Fruit fly (Drosophila melanogaster) whole organism, embryonic: ENCODE data around the gene fne.

ENCODE experiments used
- CG10267 ChIP-seq: fragments of 200-800 bp; sonication (Bioruptor generic); optimal IDR thresholded peaks from 2 replicates; lab custom pipeline; 2018; ENCODE audit warnings: missing biosample characterization, mild to moderate bottlenecking, missing genetic modification characterization, moderate library complexity
- CG11504 ChIP-seq: fragments of 200-800 bp; sonication (Bioruptor generic); optimal IDR thresholded peaks from 3 replicates; lab custom pipeline; 2019; ENCODE audit warnings: missing biosample characterization, mild to moderate bottlenecking, missing genetic modification characterization, moderate library complexity
- CG14710 ChIP-seq: fragments of 200-800 bp; sonication (Bioruptor generic); optimal IDR thresholded peaks from 3 replicates; lab custom pipeline; 2019; ENCODE audit warnings: missing biosample characterization, mild to moderate bottlenecking, missing genetic modification characterization, moderate library complexity
- CG17186 ChIP-seq: fragments of 200-800 bp; sonication (Bioruptor generic); optimal IDR thresholded peaks from 3 replicates; lab custom pipeline; 2017; ENCODE audit warnings: missing biosample characterization, missing genetic modification reagents, missing genetic modification characterization
- CG17361 ChIP-seq: fragments of 200-800 bp; sonication (Bioruptor generic); IDR thresholded peaks from 3 replicates; pipeline ENCODE4 v1.3.6; 2022; ENCODE audit warnings: missing biosample characterization, missing genetic modification characterization
- CG17568 ChIP-seq: fragments of 200-800 bp; sonication (Bioruptor generic); optimal IDR thresholded peaks from 2 replicates; lab custom pipeline; 2018; ENCODE audit warnings: missing biosample characterization, mild to moderate bottlenecking, missing genetic modification characterization, moderate library complexity
- CG17829 ChIP-seq: fragments of 200-800 bp; optimal IDR thresholded peaks from 2 replicates; lab custom pipeline; 2019; ENCODE audit warnings: missing biosample characterization, mild to moderate bottlenecking, missing genetic modification characterization, moderate library complexity
- CG18262 ChIP-seq: fragments of 200-800 bp; optimal IDR thresholded peaks from 3 replicates; lab custom pipeline; 2019; ENCODE audit warnings: missing biosample characterization, mild to moderate bottlenecking, missing genetic modification characterization, moderate library complexity
- CG18476 ChIP-seq: fragments of 200-800 bp; sonication (Bioruptor generic); optimal IDR thresholded peaks from 2 replicates; lab custom pipeline; 2016; ENCODE audit warnings: missing biosample characterization, mild to moderate bottlenecking, missing genetic modification characterization
- CG18599 ChIP-seq: fragments of 200-800 bp; sonication (Bioruptor generic); optimal IDR thresholded peaks from 3 replicates; lab custom pipeline; 2017; ENCODE audit warnings: missing biosample characterization, missing genetic modification characterization, mild to moderate bottlenecking, moderate library complexity, missing genetic modification reagents
- CG18619 ChIP-seq: fragments of 200-800 bp; sonication (Bioruptor generic); optimal IDR thresholded peaks from 3 replicates; lab custom pipeline; 2017; ENCODE audit warnings: missing biosample characterization, mild to moderate bottlenecking, missing genetic modification characterization
- CG2120 ChIP-seq: fragments of 200-800 bp; sonication (Bioruptor generic); optimal IDR thresholded peaks from 3 replicates; lab custom pipeline; 2016; ENCODE audit warnings: missing biosample characterization, missing genetic modification characterization
- CG4424 ChIP-seq: fragments of 200-800 bp; sonication (Bioruptor generic); optimal IDR thresholded peaks from 3 replicates; lab custom pipeline; 2016; ENCODE audit warnings: missing biosample characterization, missing genetic modification characterization
- CG6175 ChIP-seq: fragments of 200-800 bp; sonication (Bioruptor generic); IDR thresholded peaks from 3 replicates; pipeline ENCODE4 v1.3.6; 2022; ENCODE audit warnings: missing biosample characterization, missing genetic modification characterization
- CG6689 ChIP-seq: fragments of 200-800 bp; sonication (Bioruptor generic); IDR thresholded peaks from 2 replicates; pipeline ENCODE4 v1.3.6; 2022; ENCODE audit warnings: missing biosample characterization, missing genetic modification characterization
- CG6813 ChIP-seq: fragments of 200-800 bp; sonication (Bioruptor generic); optimal IDR thresholded peaks from 2 replicates; lab custom pipeline; 2017; ENCODE audit warnings: missing biosample characterization, missing genetic modification characterization, mild to moderate bottlenecking, moderate library complexity, missing genetic modification reagents
- CG7839 ChIP-seq: fragments of 200-800 bp; sonication (Bioruptor generic); optimal IDR thresholded peaks from 3 replicates; lab custom pipeline; 2018; ENCODE audit warnings: missing biosample characterization, mild to moderate bottlenecking, missing genetic modification characterization, moderate library complexity
- CG8388 ChIP-seq: fragments of 200-800 bp; sonication (Bioruptor generic); optimal IDR thresholded peaks from 2 replicates; lab custom pipeline; 2019; ENCODE audit warnings: missing biosample characterization, mild to moderate bottlenecking, missing genetic modification characterization, moderate library complexity
- Chrac-16 ChIP-seq: fragments of 200-800 bp; sonication (Bioruptor generic); optimal IDR thresholded peaks from 3 replicates; lab custom pipeline; 2016; ENCODE audit warnings: missing biosample characterization, missing genetic modification characterization
- D19A ChIP-seq: fragments of 200-800 bp; optimal IDR thresholded peaks from 3 replicates; lab custom pipeline; 2019; ENCODE audit warnings: missing biosample characterization, mild to moderate bottlenecking, missing genetic modification characterization, moderate library complexity
- GATAe ChIP-seq: fragments of 200-800 bp; sonication (Bioruptor generic); conservative IDR thresholded peaks from 2 replicates; pipeline ENCODE4 v1.3.6; 2022; ENCODE audit warnings: missing biosample characterization, missing genetic modification characterization
- HHEX ChIP-seq: fragments of 200-800 bp; sonication (Bioruptor generic); optimal IDR thresholded peaks from 3 replicates; lab custom pipeline; 2017; ENCODE audit warnings: missing biosample characterization, mild to moderate bottlenecking, missing genetic modification characterization, missing genetic modification reagents
- Lhr ChIP-seq: fragments of 200-800 bp; sonication (Bioruptor generic); optimal IDR thresholded peaks from 3 replicates; lab custom pipeline; 2017; ENCODE audit warnings: mild to moderate bottlenecking, missing biosample characterization, missing genetic modification reagents, missing genetic modification characterization
- Lpt ChIP-seq: fragments of >200 bp; optimal IDR thresholded peaks from 2 replicates; lab custom pipeline; 2018; ENCODE audit warnings: missing biosample characterization, missing genetic modification characterization
- Med ChIP-seq: fragments of 200-800 bp; sonication (Bioruptor generic); peaks from one replicate; lab custom pipeline; 2016; ENCODE audit warnings: missing biosample characterization, missing genetic modification characterization, mild to moderate bottlenecking, inconsistent platforms, moderate library complexity
- Oli ChIP-seq: fragments of 200-800 bp; sonication (Bioruptor generic); optimal IDR thresholded peaks from 2 replicates; lab custom pipeline; 2018; ENCODE audit warnings: missing biosample characterization, mild to moderate bottlenecking, missing genetic modification characterization, moderate library complexity
- PHDP ChIP-seq: fragments of 200-800 bp; sonication (Bioruptor generic); optimal IDR thresholded peaks from 3 replicates; lab custom pipeline; 2018; ENCODE audit warnings: missing biosample characterization, mild to moderate bottlenecking, missing genetic modification characterization, moderate library complexity
- Sox100B ChIP-seq: fragments of 200-800 bp; sonication (Bioruptor generic); optimal IDR thresholded peaks from 3 replicates; lab custom pipeline; 2018; ENCODE audit warnings: missing biosample characterization, mild to moderate bottlenecking, missing genetic modification characterization
- Sox102F ChIP-seq: fragments of 200-800 bp; sonication (Bioruptor generic); optimal IDR thresholded peaks from 2 replicates; lab custom pipeline; 2018; ENCODE audit warnings: missing biosample characterization, mild to moderate bottlenecking, missing genetic modification characterization, moderate library complexity
- Usf ChIP-seq: fragments of 200-800 bp; sonication (Bioruptor generic); optimal IDR thresholded peaks from 2 replicates; lab custom pipeline; 2017; ENCODE audit warnings: missing genotype, missing biosample characterization, missing genetic modification characterization
- Xrp1 ChIP-seq: fragments of 200-800 bp; sonication (Bioruptor generic); IDR thresholded peaks from 2 replicates; pipeline ENCODE4 v1.3.6; 2022; ENCODE audit warnings: missing biosample characterization, missing genetic modification characterization
- az2 ChIP-seq: fragments of 200-800 bp; sonication (Bioruptor generic); optimal IDR thresholded peaks from 3 replicates; lab custom pipeline; 2016; ENCODE audit warnings: missing biosample characterization, missing genetic modification characterization
- bcd ChIP-seq: fragments of 200-800 bp; sonication (Bioruptor generic); optimal IDR thresholded peaks from 2 replicates; lab custom pipeline; 2017; ENCODE audit warnings: missing biosample characterization, mild to moderate bottlenecking, missing genetic modification characterization
- chif ChIP-seq, 2 experiments: fragments of 200-800 bp; sonication (Bioruptor generic); optimal IDR thresholded peaks; 3 replicates each; lab custom pipeline; 2016; ENCODE audit warnings: missing biosample characterization in 2 of 2, missing genetic modification characterization in 2 of 2
- dati ChIP-seq: fragments of 200-800 bp; sonication (Bioruptor generic); IDR thresholded peaks from 2 replicates; pipeline ENCODE4 v1.3.6; 2022; ENCODE audit warnings: missing biosample characterization, missing genetic modification characterization
- dmrt11E ChIP-seq: fragments of 200-800 bp; sonication (Bioruptor generic); optimal IDR thresholded peaks from 3 replicates; lab custom pipeline; 2018; ENCODE audit warnings: missing biosample characterization, mild to moderate bottlenecking, missing genetic modification characterization, moderate library complexity
- dmrt99B ChIP-seq: fragments of 200-800 bp; sonication (Bioruptor generic); optimal IDR thresholded peaks from 2 replicates; lab custom pipeline; 2018; ENCODE audit warnings: missing biosample characterization, mild to moderate bottlenecking, missing genetic modification characterization, moderate library complexity
- fu2 ChIP-seq: fragments of 200-800 bp; sonication (Bioruptor generic); optimal IDR thresholded peaks from 2 replicates; lab custom pipeline; 2016; ENCODE audit warnings: missing biosample characterization, missing genetic modification characterization
- gcm ChIP-seq: fragments of 200-800 bp; sonication (Bioruptor generic); optimal IDR thresholded peaks from 2 replicates; lab custom pipeline; 2019; ENCODE audit warnings: missing biosample characterization, mild to moderate bottlenecking, missing genetic modification characterization, moderate library complexity
- grau ChIP-seq: fragments of 200-800 bp; optimal IDR thresholded peaks from 3 replicates; lab custom pipeline; 2019; ENCODE audit warnings: missing biosample characterization, mild to moderate bottlenecking, missing genetic modification characterization, moderate library complexity
- ham ChIP-seq: fragments of 200-800 bp; sonication (Bioruptor generic); IDR thresholded peaks from 2 replicates; pipeline ENCODE4 v1.3.6; 2022; ENCODE audit warnings: missing biosample characterization, missing genetic modification characterization
- ind ChIP-seq: fragments of 200-800 bp; sonication (Bioruptor generic); optimal IDR thresholded peaks from 3 replicates; lab custom pipeline; 2016; ENCODE audit warnings: missing biosample characterization, missing genetic modification characterization
- nerfin-2 ChIP-seq: fragments of 200-800 bp; sonication (Bioruptor generic); IDR thresholded peaks from 2 replicates; pipeline ENCODE4 v1.3.6; 2022; ENCODE audit warnings: missing biosample characterization, missing genetic modification characterization; ENCODE audit not compliant: partially characterized antibody
- org-1 ChIP-seq: fragments of 200-800 bp; sonication (Bioruptor generic); optimal IDR thresholded peaks from 2 replicates; lab custom pipeline; 2017; ENCODE audit warnings: missing biosample characterization, missing genetic modification characterization
- ranshi ChIP-seq: fragments of 200-800 bp; sonication (Bioruptor generic); IDR thresholded peaks from 2 replicates; pipeline ENCODE4 v1.3.6; 2022; ENCODE audit warnings: missing biosample characterization, missing genetic modification characterization
- row ChIP-seq: fragments of 200-800 bp; sonication (Bioruptor generic); IDR thresholded peaks from 3 replicates; pipeline ENCODE4 v1.3.6; 2022; ENCODE audit warnings: missing biosample characterization, missing genetic modification characterization
- sens ChIP-seq: fragments of 200-800 bp; sonication (Bioruptor generic); peaks from one replicate; lab custom pipeline; 2016; ENCODE audit warnings: missing biosample characterization, missing genetic modification characterization
- sens-2 ChIP-seq: fragments of 200-800 bp; sonication (Bioruptor generic); IDR thresholded peaks from 2 replicates; pipeline ENCODE4 v1.3.6; 2022; ENCODE audit warnings: missing biosample characterization, missing genetic modification characterization
- unpg ChIP-seq: fragments of 200-800 bp; sonication (Bioruptor generic); optimal IDR thresholded peaks from 3 replicates; lab custom pipeline; 2018; ENCODE audit warnings: missing biosample characterization, mild to moderate bottlenecking, missing genetic modification characterization, moderate library complexity

Gene fne

DNA sequence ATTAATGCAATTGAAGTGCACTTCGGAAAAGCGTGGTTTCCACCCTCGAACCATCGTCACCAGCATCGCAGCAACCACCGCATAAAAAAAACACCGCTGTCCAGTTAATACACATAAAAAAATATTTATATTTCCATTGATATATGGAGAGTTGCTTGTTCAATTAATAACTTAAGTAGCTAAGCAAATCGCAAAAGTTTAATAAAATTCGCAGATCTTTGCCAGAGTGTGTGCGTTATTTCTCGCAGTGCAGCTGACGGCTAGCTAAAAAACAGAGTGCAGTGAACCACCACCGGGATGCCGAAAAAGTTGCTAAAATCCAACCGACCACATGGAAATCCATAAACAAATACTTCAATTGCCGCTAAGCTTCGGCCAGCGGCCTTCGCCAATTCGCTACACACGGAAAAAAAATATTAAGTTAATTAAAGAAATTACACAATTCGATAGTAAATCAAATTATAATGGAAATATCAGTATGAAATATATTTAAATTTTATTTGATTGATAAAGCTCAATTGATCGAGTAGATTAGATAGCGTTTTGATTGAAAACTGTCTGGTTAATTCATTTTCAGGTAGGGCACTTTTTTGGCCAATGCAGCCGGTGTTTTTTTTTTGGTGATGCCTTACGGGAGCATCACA is 6.1 kb downstream of the fne start (continued):
- 0 out of 2 replicates have a peak, but pooled peaks have one; percentile 33 for TF ChIP-seq sens-2 (GFP tag; lab: Robert Waterston, UW)
- TF ChIP-seq unpg (GFP tag; lab: Kevin White, UChicago): peak; percentile 33
- peak; percentile 39; the same call in 1 of the 2 replicates for TF ChIP-seq ranshi (GFP tag; lab: Robert Waterston, UW)
- peak; percentile 48 for TF ChIP-seq row (GFP tag; lab: Robert Waterston, UW)
- TF ChIP-seq CG4424 (GFP tag; lab: Kevin White, UChicago): peak; percentile 11
- TF ChIP-seq CG17186 (GFP tag; lab: Kevin White, UChicago): no peak
- peak; percentile 25 for TF ChIP-seq Chrac-16 (GFP tag; lab: Kevin White, UChicago)
- TF ChIP-seq Oli (tag; lab: Kevin White, UChicago): peak; percentile 33
- no peak for TF ChIP-seq ham (GFP tag; lab: Robert Waterston, UW)
- TF ChIP-seq fu2 (GFP tag; lab: Kevin White, UChicago): no peak
- TF ChIP-seq dmrt99B (tag; lab: Kevin White, UChicago): peak; percentile 60
- peak; percentile 23 for TF ChIP-seq az2 (GFP tag; lab: Kevin White, UChicago)
- TF ChIP-seq CG17829 (tag; lab: Kevin White, UChicago): peak; percentile 32
- TF ChIP-seq CG17361 (GFP tag; lab: Robert Waterston, UW): peak; percentile 68; the same call in 2 of the 3 replicates
- TF ChIP-seq CG18599: peak; percentile 8
- peak; percentile 60 for TF ChIP-seq Xrp1 (GFP tag; lab: Robert Waterston, UW)
- TF ChIP-seq dmrt11E (tag; lab: Kevin White, UChicago): peak; percentile 45
- TF ChIP-seq CG17568 (GFP tag; lab: Kevin White, UChicago): no peak
- no peak for TF ChIP-seq Lpt
- peak; percentile 5 for TF ChIP-seq Lhr
- peak; percentile 31 for TF ChIP-seq grau (tag; lab: Kevin White, UChicago)
- TF ChIP-seq Sox102F (GFP tag; lab: Kevin White, UChicago): peak; percentile 35
- peak; percentile 30 for TF ChIP-seq CG8388
- TF ChIP-seq CG6813 (GFP tag; lab: Kevin White, UChicago): peak; percentile 30
- no peak for TF ChIP-seq gcm
- no peak for TF ChIP-seq nerfin-2 (GFP tag; lab: Robert Waterston, UW)
- TF ChIP-seq HHEX (GFP tag; lab: Kevin White, UChicago): no peak
- peak; percentile 19 for TF ChIP-seq org-1 (GFP tag; lab: Kevin White, UChicago)
- peak; percentile 80 for TF ChIP-seq sens
- peak in 1 of 2 experiments; percentile 21 for TF ChIP-seq chif (GFP tag; optimal IDR thresholded peaks at IDR 0.05; lab: Kevin White, UChicago)
- TF ChIP-seq CG6175: no peak
- peak; percentile 31; the same call in 1 of the 2 replicates for TF ChIP-seq dati (GFP tag; lab: Robert Waterston, UW)
- TF ChIP-seq CG11504 (tag; lab: Kevin White, UChicago): peak; percentile 63
- peak; percentile 0 for TF ChIP-seq CG18619 (GFP tag; lab: Kevin White, UChicago)
- peak; percentile 35 for TF ChIP-seq CG14710 (tag; lab: Kevin White, UChicago)
- peak; percentile 69 for TF ChIP-seq Med
- TF ChIP-seq bcd (GFP tag; lab: Kevin White, UChicago): peak; percentile 22
- TF ChIP-seq CG18476: peak; percentile 15
- peak; percentile 45 for TF ChIP-seq Sox100B (GFP tag; lab: Kevin White, UChicago)
- TF ChIP-seq CG6689 (GFP tag; lab: Robert Waterston, UW): 0 out of 2 replicates have a peak, but pooled peaks have one; percentile 39
- peak; percentile 46 for TF ChIP-seq CG7839
- TF ChIP-seq GATAe: no peak
- TF ChIP-seq CG10267 (tag; lab: Kevin White, UChicago): peak; percentile 25
- peak; percentile 21 for TF ChIP-seq PHDP
- TF ChIP-seq ind: peak; percentile 6
- peak; percentile 52 for TF ChIP-seq CG18262 (tag; lab: Kevin White, UChicago)
- TF ChIP-seq Usf (GFP tag; lab: Kevin White, UChicago): no peak
- peak; percentile 13 for TF ChIP-seq CG2120 (GFP tag; lab: Kevin White, UChicago)
- peak; percentile 22 for TF ChIP-seq D19A (tag; lab: Kevin White, UChicago)
